Fruit fly (Drosophila melanogaster) whole organism, embryonic: Measurements from ENCODE around the gene orb.

Experiments
- Aef1 ChIP-seq: fragments of 200-800 bp; sonication (Bioruptor generic); IDR thresholded peaks from 3 replicates; pipeline ENCODE4 v1.3.6; 2022; ENCODE audit warnings: missing biosample characterization, missing genetic modification characterization
- Blimp-1 ChIP-seq: fragments of 200-800 bp; sonication (Bioruptor generic); optimal IDR thresholded peaks from 3 replicates; lab custom pipeline; 2018; ENCODE audit warnings: missing biosample characterization, missing genetic modification characterization, mild to moderate bottlenecking, moderate library complexity, missing genetic modification reagents
- CG10321 ChIP-seq: fragments of 200-800 bp; sonication (Bioruptor generic); IDR thresholded peaks from 2 replicates; pipeline ENCODE4 v1.3.6; 2022; ENCODE audit warnings: missing biosample characterization, missing genetic modification characterization
- CG11093 ChIP-seq: fragments of 200-800 bp; sonication (Bioruptor generic); IDR thresholded peaks from 3 replicates; pipeline ENCODE4 v1.3.6; 2022; ENCODE audit warnings: missing biosample characterization, missing genetic modification characterization
- CG11695 ChIP-seq: fragments of 200-800 bp; sonication (Bioruptor generic); IDR thresholded peaks from 3 replicates; pipeline ENCODE4 v1.3.6; 2022; ENCODE audit warnings: missing biosample characterization, missing genetic modification characterization
- CG12236 ChIP-seq: fragments of 200-800 bp; sonication (Bioruptor generic); optimal IDR thresholded peaks from 2 replicates; lab custom pipeline; 2016; ENCODE audit warnings: missing biosample characterization, missing genetic modification characterization
- CG12942 ChIP-seq: fragments of 200-800 bp; sonication (Bioruptor generic); optimal IDR thresholded peaks from 3 replicates; lab custom pipeline; 2016; ENCODE audit warnings: missing biosample characterization, missing genetic modification characterization
- CG13296 ChIP-seq: fragments of 200-800 bp; sonication (Bioruptor generic); optimal IDR thresholded peaks from 3 replicates; lab custom pipeline; 2018; ENCODE audit warnings: missing biosample characterization, mild to moderate bottlenecking, missing genetic modification characterization
- CG15601 ChIP-seq: fragments of 200-800 bp; sonication (Bioruptor generic); optimal IDR thresholded peaks from 3 replicates; lab custom pipeline; 2019; ENCODE audit warnings: missing biosample characterization, mild to moderate bottlenecking, missing genetic modification characterization, moderate library complexity
- CG16779 ChIP-seq: fragments of 200-800 bp; sonication (Bioruptor generic); IDR thresholded peaks from 2 replicates; pipeline ENCODE4 v1.3.6; 2022; ENCODE audit warnings: missing biosample characterization, missing genetic modification characterization
- CG17361 ChIP-seq: fragments of 200-800 bp; sonication (Bioruptor generic); IDR thresholded peaks from 3 replicates; pipeline ENCODE4 v1.3.6; 2022; ENCODE audit warnings: missing biosample characterization, missing genetic modification characterization
- CG17385 ChIP-seq: fragments of 200-800 bp; sonication (Bioruptor generic); optimal IDR thresholded peaks from 3 replicates; lab custom pipeline; 2018; ENCODE audit warnings: missing biosample characterization, mild to moderate bottlenecking, missing genetic modification characterization
- CG17802 ChIP-seq: fragments of 200-800 bp; sonication (Bioruptor generic); optimal IDR thresholded peaks from 2 replicates; lab custom pipeline; 2018; ENCODE audit warnings: missing biosample characterization, mild to moderate bottlenecking, missing genetic modification characterization, moderate library complexity
- CG18764 ChIP-seq: fragments of 200-800 bp; sonication (Bioruptor generic); optimal IDR thresholded peaks from 3 replicates; lab custom pipeline; 2016; ENCODE audit warnings: missing biosample characterization, missing genetic modification characterization
- CG7357 ChIP-seq: fragments of 200-800 bp; sonication (Bioruptor generic); IDR thresholded peaks from 3 replicates; pipeline ENCODE4 v1.3.6; 2022; ENCODE audit warnings: missing biosample characterization, missing genetic modification characterization
- CG7556 ChIP-seq: fragments of 200-800 bp; sonication (Bioruptor generic); optimal IDR thresholded peaks from 2 replicates; lab custom pipeline; 2017; ENCODE audit warnings: missing biosample characterization, mild to moderate bottlenecking, missing genetic modification characterization
- CG7839 ChIP-seq: fragments of 200-800 bp; sonication (Bioruptor generic); optimal IDR thresholded peaks from 3 replicates; lab custom pipeline; 2018; ENCODE audit warnings: missing biosample characterization, mild to moderate bottlenecking, missing genetic modification characterization, moderate library complexity
- CG7987 ChIP-seq: fragments of 200-800 bp; sonication (Bioruptor generic); optimal IDR thresholded peaks from 2 replicates; lab custom pipeline; 2018; ENCODE audit warnings: missing biosample characterization, mild to moderate bottlenecking, missing genetic modification characterization, moderate library complexity
- CG8944 ChIP-seq: fragments of 200-800 bp; sonication (Bioruptor generic); optimal IDR thresholded peaks from 3 replicates; lab custom pipeline; 2016; ENCODE audit warnings: missing biosample characterization, missing genetic modification characterization
- CG9817 ChIP-seq: fragments of 200-800 bp; sonication (Bioruptor generic); optimal IDR thresholded peaks from 2 replicates; lab custom pipeline; 2018; ENCODE audit warnings: missing biosample characterization, mild to moderate bottlenecking, missing genetic modification characterization, moderate library complexity
- CkIIα-i1 ChIP-seq: fragments of 200-800 bp; sonication (Bioruptor generic); IDR thresholded peaks from 2 replicates; pipeline ENCODE4 v1.3.6; 2022; ENCODE audit warnings: missing biosample characterization, missing genetic modification characterization
- CrebB ChIP-seq: fragments of 200-800 bp; sonication (Bioruptor generic); optimal IDR thresholded peaks from 3 replicates; lab custom pipeline; 2018; ENCODE audit warnings: missing biosample characterization, mild to moderate bottlenecking, missing genetic modification characterization
- D19A ChIP-seq: fragments of 200-800 bp; optimal IDR thresholded peaks from 3 replicates; lab custom pipeline; 2019; ENCODE audit warnings: missing biosample characterization, mild to moderate bottlenecking, missing genetic modification characterization, moderate library complexity
- Deaf1 ChIP-seq: fragments of 200-800 bp; optimal IDR thresholded peaks from 3 replicates; lab custom pipeline; 2019; ENCODE audit warnings: missing biosample characterization, mild to moderate bottlenecking, missing genetic modification characterization, moderate library complexity
- Dfd ChIP-seq, 2 experiments: fragments of >200 bp; optimal IDR thresholded peaks; 2 replicates each; lab custom pipeline; 2017; ENCODE audit warnings: missing biosample characterization in 2 of 2, missing genetic modification characterization in 2 of 2
- Dll ChIP-seq: fragments of 200-800 bp; sonication (Bioruptor generic); IDR thresholded peaks from 4 replicates; pipeline ENCODE4 v1.3.6; 2022; ENCODE audit warnings: missing biosample characterization, missing genetic modification characterization; ENCODE audit not compliant: partially characterized antibody
- Hey ChIP-seq: fragments of 200-800 bp; sonication (Bioruptor generic); optimal IDR thresholded peaks from 3 replicates; lab custom pipeline; 2018; ENCODE audit warnings: missing biosample characterization, mild to moderate bottlenecking, missing genetic modification characterization
- HmgZ ChIP-seq: fragments of 200-800 bp; sonication (Bioruptor generic); optimal IDR thresholded peaks from 2 replicates; lab custom pipeline; 2018; ENCODE audit warnings: missing biosample characterization, mild to moderate bottlenecking, missing genetic modification characterization
- Hmr ChIP-seq: fragments of 200-800 bp; sonication (Bioruptor generic); optimal IDR thresholded peaks from 3 replicates; lab custom pipeline; 2017; ENCODE audit warnings: mild to moderate bottlenecking, missing biosample characterization, missing genetic modification reagents, missing genetic modification characterization
- Hr78 ChIP-seq, 2 experiments: fragments of 200-800 bp in 1 of 2; fragments of >200 bp in 1 of 2; sonication (Bioruptor generic) in 1 of 2; optimal IDR thresholded peaks; 2 replicates each; lab custom pipeline; 2017 to 2019; ENCODE audit warnings: missing biosample characterization in 2 of 2, missing genetic modification characterization in 2 of 2, mild to moderate bottlenecking in 1 of 2, moderate library complexity in 1 of 2
- Mad ChIP-seq: fragments of 200-800 bp; sonication (Bioruptor generic); optimal IDR thresholded peaks from 2 replicates; lab custom pipeline; 2016; ENCODE audit warnings: missing biosample characterization, missing genetic modification characterization
- Max ChIP-seq: fragments of 200-800 bp; sonication (Bioruptor generic); optimal IDR thresholded peaks from 2 replicates; lab custom pipeline; 2016; ENCODE audit warnings: missing biosample characterization, mild to moderate bottlenecking, missing genetic modification characterization
- Med ChIP-seq: fragments of 200-800 bp; sonication (Bioruptor generic); peaks from one replicate; lab custom pipeline; 2016; ENCODE audit warnings: missing biosample characterization, missing genetic modification characterization, mild to moderate bottlenecking, inconsistent platforms, moderate library complexity
- NC2α ChIP-seq: fragments of 200-800 bp; sonication (Bioruptor generic); optimal IDR thresholded peaks from 2 replicates; lab custom pipeline; 2016; ENCODE audit warnings: missing biosample characterization, missing genetic modification characterization
- Sox102F ChIP-seq: fragments of 200-800 bp; sonication (Bioruptor generic); optimal IDR thresholded peaks from 2 replicates; lab custom pipeline; 2018; ENCODE audit warnings: missing biosample characterization, mild to moderate bottlenecking, missing genetic modification characterization, moderate library complexity
- al ChIP-seq: fragments of 200-800 bp; sonication (Bioruptor generic); IDR thresholded peaks from 2 replicates; pipeline ENCODE4 v1.3.6; 2022; ENCODE audit warnings: missing biosample characterization, missing genetic modification characterization
- aop ChIP-seq: fragments of 200-800 bp; sonication (Bioruptor generic); IDR thresholded peaks from 2 replicates; pipeline ENCODE4 v1.3.6; 2022; ENCODE audit warnings: missing biosample characterization, missing genetic modification characterization
- ap ChIP-seq: fragments of 200-800 bp; sonication (Bioruptor generic); IDR thresholded peaks from 2 replicates; pipeline ENCODE4 v1.3.6; 2022; ENCODE audit warnings: missing biosample characterization, missing genetic modification characterization
- ci ChIP-seq: fragments of 200-800 bp; sonication (Bioruptor generic); IDR thresholded peaks from 3 replicates; pipeline ENCODE4 v1.3.6; 2022; ENCODE audit warnings: missing biosample characterization, missing genetic modification characterization
- fd64A ChIP-seq: fragments of 200-800 bp; sonication (Bioruptor generic); optimal IDR thresholded peaks from 3 replicates; lab custom pipeline; 2018; ENCODE audit warnings: missing biosample characterization, mild to moderate bottlenecking, missing genetic modification characterization
- gsb ChIP-seq: fragments of 200-800 bp; sonication (Bioruptor generic); IDR thresholded peaks from 2 replicates; pipeline ENCODE4 v1.3.6; 2022; ENCODE audit warnings: missing biosample characterization, missing genetic modification characterization
- gt ChIP-seq: fragments of 200-800 bp; sonication (Bioruptor generic); IDR thresholded peaks from 2 replicates; pipeline ENCODE4 v1.3.6; 2022; ENCODE audit warnings: missing biosample characterization, missing genetic modification characterization
- inv ChIP-seq: fragments of 200-800 bp; sonication (Bioruptor generic); IDR thresholded peaks from 2 replicates; pipeline ENCODE4 v1.3.6; 2022; ENCODE audit warnings: missing biosample characterization, missing genetic modification characterization; ENCODE audit not compliant: partially characterized antibody
- knrl ChIP-seq: fragments of 200-800 bp; sonication (Bioruptor generic); IDR thresholded peaks from 3 replicates; pipeline ENCODE4 v1.3.6; 2022; ENCODE audit warnings: missing biosample characterization, missing genetic modification characterization; ENCODE audit not compliant: partially characterized antibody
- otp ChIP-seq: fragments of 200-800 bp; sonication (Bioruptor generic); IDR thresholded peaks from 3 replicates; pipeline ENCODE4, ENCODE4 v1.3.6; 2022; ENCODE audit warnings: missing biosample characterization, missing genetic modification characterization
- pnt ChIP-seq: fragments of 200-800 bp; sonication (Bioruptor generic); optimal IDR thresholded peaks from 3 replicates; lab custom pipeline; 2016; ENCODE audit warnings: missing biosample characterization, missing genetic modification characterization
- ranshi ChIP-seq: fragments of 200-800 bp; sonication (Bioruptor generic); IDR thresholded peaks from 2 replicates; pipeline ENCODE4 v1.3.6; 2022; ENCODE audit warnings: missing biosample characterization, missing genetic modification characterization
- run ChIP-seq: fragments of 200-800 bp; sonication (Bioruptor generic); optimal IDR thresholded peaks from 3 replicates; lab custom pipeline; 2018; ENCODE audit warnings: missing biosample characterization, mild to moderate bottlenecking, missing genetic modification characterization
- sens-2 ChIP-seq: fragments of 200-800 bp; sonication (Bioruptor generic); IDR thresholded peaks from 2 replicates; pipeline ENCODE4 v1.3.6; 2022; ENCODE audit warnings: missing biosample characterization, missing genetic modification characterization
- so ChIP-seq: fragments of 200-800 bp; sonication (Bioruptor generic); IDR thresholded peaks from 3 replicates; pipeline ENCODE4 v1.3.6; 2022; ENCODE audit warnings: missing biosample characterization, missing genetic modification characterization
- z ChIP-seq: fragments of 200-800 bp; sonication (Bioruptor generic); IDR thresholded peaks from 3 replicates; pipeline ENCODE4 v1.3.6; 2022; ENCODE audit warnings: missing biosample characterization, missing genetic modification characterization

orb gene

dm6 chr3R:23326292-23326691 is 45.6 kb upstream of the orb start (continued):
- TF ChIP-seq so (GFP tag; lab: Robert Waterston, UW): peak; percentile 71; the same call in 2 of the 3 replicates
- no peak for TF ChIP-seq CkIIα-i1
- peak; percentile 79 for TF ChIP-seq D19A (tag; lab: Kevin White, UChicago)
- TF ChIP-seq fd64A (GFP tag; lab: Kevin White, UChicago): peak; percentile 82
- TF ChIP-seq ranshi (GFP tag; lab: Robert Waterston, UW): peak; percentile 79; the same call in 1 of the 2 replicates
- TF ChIP-seq Hmr (GFP tag; lab: Kevin White, UChicago): peak; percentile 82
- TF ChIP-seq CG7556 (GFP tag; lab: Kevin White, UChicago): peak; percentile 83
- TF ChIP-seq sens-2 (GFP tag; lab: Robert Waterston, UW): peak; percentile 66
- TF ChIP-seq z (GFP tag; lab: Robert Waterston, UW): no peak
- TF ChIP-seq CrebB (tag; lab: Kevin White, UChicago): peak; percentile 79
- peak; percentile 59 for TF ChIP-seq gsb
- no peak for TF ChIP-seq Dfd (GFP tag; optimal IDR thresholded peaks at IDR 0.05; lab: Kevin White, UChicago)
- peak; percentile 81 for TF ChIP-seq NC2α (GFP tag; lab: Kevin White, UChicago)
- TF ChIP-seq CG12942 (GFP tag; lab: Kevin White, UChicago): peak; percentile 63
- TF ChIP-seq Deaf1: peak; percentile 68
- peak; percentile 56 for TF ChIP-seq CG7987 (GFP tag; lab: Kevin White, UChicago)
- TF ChIP-seq Max (GFP tag; lab: Kevin White, UChicago): peak; percentile 82
- peak; percentile 74 for TF ChIP-seq CG9817 (tag; lab: Kevin White, UChicago)
- TF ChIP-seq HmgZ (tag; lab: Kevin White, UChicago): peak; percentile 77
- TF ChIP-seq Blimp-1 (GFP tag; lab: Kevin White, UChicago): peak; percentile 89
- TF ChIP-seq gt (GFP tag; lab: Robert Waterston, UW): peak; percentile 52; the same call in 1 of the 2 replicates
- peak; percentile 58 for TF ChIP-seq al (GFP tag; lab: Robert Waterston, UW)
- TF ChIP-seq CG18764 (GFP tag; lab: Kevin White, UChicago): peak; percentile 77
- peak; percentile 70 for TF ChIP-seq CG11695 (GFP tag; lab: Robert Waterston, UW)
- TF ChIP-seq CG17385 (GFP tag; lab: Kevin White, UChicago): peak; percentile 74
- peak; percentile 88 for TF ChIP-seq CG7839 (tag; lab: Kevin White, UChicago)
- TF ChIP-seq aop: peak; percentile 53; the same call in 1 of the 2 replicates
- TF ChIP-seq ap: peak; percentile 71
- peak; percentile 83 for TF ChIP-seq otp (GFP tag; lab: Robert Waterston, UW)
- peak; percentile 73; the same call in 2 of the 3 replicates for TF ChIP-seq CG7357 (GFP tag; lab: Robert Waterston, UW)
- peak; percentile 65 for TF ChIP-seq Aef1 (GFP tag; lab: Robert Waterston, UW)
- TF ChIP-seq CG16779 (GFP tag; lab: Robert Waterston, UW): 0 out of 2 replicates have a peak, but pooled peaks have one; percentile 57
- TF ChIP-seq CG13296 (GFP tag; lab: Kevin White, UChicago): peak; percentile 46
- no peak for TF ChIP-seq Hey (tag; lab: Kevin White, UChicago)
- no peak for TF ChIP-seq knrl (GFP tag; lab: Robert Waterston, UW)
- TF ChIP-seq Hr78 (GFP tag; optimal IDR thresholded peaks at IDR 0.05; lab: Kevin White, UChicago): peak in 1 of 2 experiments; percentile 40
- TF ChIP-seq Med: peak; percentile 97
- peak; percentile 50; the same call in 1 of the 2 replicates for TF ChIP-seq CG10321 (GFP tag; lab: Robert Waterston, UW)
- TF ChIP-seq CG17802 (tag; lab: Kevin White, UChicago): peak; percentile 72
- TF ChIP-seq CG12236 (GFP tag; lab: Kevin White, UChicago): peak; percentile 75
- peak; percentile 86 for TF ChIP-seq CG17361 (GFP tag; lab: Robert Waterston, UW)
- TF ChIP-seq pnt (GFP tag; lab: Kevin White, UChicago): peak; percentile 90
- peak; percentile 77 for TF ChIP-seq CG11093 (GFP tag; lab: Robert Waterston, UW)
- peak; percentile 93 for TF ChIP-seq ci
- peak; percentile 78 for TF ChIP-seq Sox102F (GFP tag; lab: Kevin White, UChicago)
- no peak for TF ChIP-seq inv (GFP tag; lab: Robert Waterston, UW)
- peak; percentile 90 for TF ChIP-seq CG15601 (tag; lab: Kevin White, UChicago)
- peak; percentile 56 for TF ChIP-seq run (tag; lab: Kevin White, UChicago)
- TF ChIP-seq CG8944 (GFP tag; lab: Kevin White, UChicago): peak; percentile 85
- TF ChIP-seq Dll (GFP tag; lab: Robert Waterston, UW): no peak
- peak; percentile 75 for TF ChIP-seq Mad
